Fruit fly (Drosophila melanogaster): ENCODE data around the gene PIG-K.

The PIG-K gene

dm6 chrX:1989981-1990380 lies 19.2 kb downstream of the PIG-K start:
- TF ChIP-seq eyg (GFP tag; optimal IDR thresholded peaks at IDR 0.05) = no peak
- no peak for TF ChIP-seq lilli (GFP tag; optimal IDR thresholded peaks at IDR 0.05)
- peak in 1 of 2 experiments; percentile 58 for TF ChIP-seq Eip74EF (GFP tag; optimal IDR thresholded peaks at IDR 0.05)
- TF ChIP-seq sc (optimal IDR thresholded peaks at IDR 0.05) = no peak
- TF ChIP-seq sc (GFP tag; optimal IDR thresholded peaks at IDR 0.05) = no peak
- TF ChIP-seq Med (GFP tag) = peak; percentile 25
- TF ChIP-seq CG15479 (GFP tag; optimal IDR thresholded peaks at IDR 0.05) = no peak
- TF ChIP-seq Blimp-1 (GFP tag; optimal IDR thresholded peaks at IDR 0.05) = peak; percentile 63
- TF ChIP-seq disco-r (GFP tag; optimal IDR thresholded peaks at IDR 0.05) = no peak
- TF ChIP-seq CG11560 (tag; IDR thresholded peaks at IDR 0.05) = no peak
- TF ChIP-seq Doc3 (GFP tag; IDR thresholded peaks at IDR 0.05; ENCODE audit: partially characterized antibody) = no peak
- TF ChIP-seq pita (GFP tag; optimal IDR thresholded peaks at IDR 0.05) = no peak

- TF ChIP-seq nmo (GFP tag; optimal IDR thresholded peaks at IDR 0.05) (no peak), CG17912 (GFP tag; optimal IDR thresholded peaks at IDR 0.05) (no peak), Elba2 (GFP tag; optimal IDR thresholded peaks at IDR 0.05) (no peak), CG43689 (GFP tag; IDR thresholded peaks at IDR 0.05) (no peak), Ravus (GFP tag; IDR thresholded peaks at IDR 0.05) (no peak), CG13296 (GFP tag; optimal IDR thresholded peaks at IDR 0.05) (no peak), bsh (GFP tag; optimal IDR thresholded peaks at IDR 0.05) (peak; percentile 22 to 32), Opbp (GFP tag; IDR thresholded peaks at IDR 0.05; ENCODE audit: partially characterized antibody) (no peak), Usf (GFP tag; optimal IDR thresholded peaks at IDR 0.05) (no peak), CG6272 (GFP tag; IDR thresholded peaks at IDR 0.05) (no peak), Drgx (GFP tag; IDR thresholded peaks at IDR 0.05) (peak; percentile 92), pnt (GFP tag; optimal IDR thresholded peaks at IDR 0.05) (no peak), MBD-R2 (GFP tag; IDR thresholded peaks at IDR 0.05) (no peak), jing (GFP tag; optimal IDR thresholded peaks at IDR 0.05) (no peak), bab2 (GFP tag; optimal IDR thresholded peaks at IDR 0.05) (no peak), CG1603 (tag; optimal IDR thresholded peaks at IDR 0.05) (peak; percentile 29), ci (GFP tag; IDR thresholded peaks at IDR 0.05) (peak; percentile 63; the same call in 1 of the 3 replicates), sens (GFP tag) (peak; percentile 28), z (GFP tag; IDR thresholded peaks at IDR 0.05) (no peak), prd (optimal IDR thresholded peaks at IDR 0.05) (no peak), prd (GFP tag; IDR thresholded peaks at IDR 0.05) (peak; percentile 33; the same call in 1 of the 3 replicates), ab (GFP tag; optimal IDR thresholded peaks at IDR 0.05) (no peak), CG16779 (GFP tag; IDR thresholded peaks at IDR 0.05) (no peak), ATbp (GFP tag; optimal IDR thresholded peaks at IDR 0.05) (peak; percentile 36)
Measured at dm6 chrX:1988673-1989072, 20.5 kb downstream of the PIG-K start.

dm6 chrX:1985516-1985915 lies 23.6 kb downstream of the PIG-K start:
- TF ChIP-seq CG12219 (GFP tag; optimal IDR thresholded peaks at IDR 0.05) (no peak), Dbx (GFP tag; IDR thresholded peaks at IDR 0.05) (no peak), CG14667 (GFP tag; IDR thresholded peaks at IDR 0.05) (no peak), sr (GFP tag; IDR thresholded peaks at IDR 0.05) (peak; percentile 91), CG12769 (tag; optimal IDR thresholded peaks at IDR 0.05) (peak; percentile 10), CG3838 (GFP tag; optimal IDR thresholded peaks at IDR 0.05) (no peak), nau (GFP tag; optimal IDR thresholded peaks at IDR 0.05) (peak; percentile 37), CG8478 (optimal IDR thresholded peaks at IDR 0.05) (no peak), chm (GFP tag; IDR thresholded peaks at IDR 0.05) (no peak), crol (GFP tag; IDR thresholded peaks at IDR 0.05) (peak; percentile 66), CG1024 (GFP tag; IDR thresholded peaks at IDR 0.05) (no peak)
